Worm (Caenorhabditis elegans): ENCODE measurements around the gene F35C11.4.

The F35C11.4 gene

DNA sequence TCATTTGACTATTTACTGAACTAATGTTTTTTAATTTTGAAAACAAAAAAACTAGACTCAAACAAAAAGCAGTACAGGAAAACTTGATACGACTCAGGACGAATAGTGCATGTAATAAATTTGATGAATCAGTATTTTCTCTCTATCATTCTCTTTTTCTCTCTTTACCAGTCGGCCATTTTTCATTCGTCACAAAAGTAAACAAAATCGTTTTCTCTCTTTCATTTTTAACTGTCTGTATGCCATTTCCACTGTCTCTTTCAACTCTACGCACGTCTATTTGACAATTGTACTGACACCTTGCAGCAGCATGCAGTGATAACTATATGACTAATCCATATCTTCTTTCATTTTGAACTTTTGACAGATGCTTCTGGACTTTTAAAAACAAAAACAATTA is at the start of gene F35C11.4, which contains the start of gene F35C11.2:
Gene F35C11.4 (plus strand): TSS at position 260 of the 400 bp plus-strand sequence.
Gene F35C11.2 (minus strand): TSS at position 90 of the 400 bp plus-strand sequence.
- peak in 1 of 2 experiments; percentile 9 for TF ChIP-seq let-607 (tag; optimal IDR thresholded peaks at IDR 0.05)
- no peak for TF ChIP-seq rpc-1 (optimal IDR thresholded peaks at IDR 0.05)
- TF ChIP-seq rpc-1 (tag; optimal IDR thresholded peaks at IDR 0.05): no peak
- no peak for TF ChIP-seq tbp1 (GFP tag; optimal IDR thresholded peaks at IDR 0.05)
- TF ChIP-seq nhr-80 (tag; optimal IDR thresholded peaks at IDR 0.05): peak; percentile 89
- no peak for TF ChIP-seq B0035.1 (tag; optimal IDR thresholded peaks at IDR 0.05)
- no peak for TF ChIP-seq egl-18 (GFP tag; IDR thresholded peaks at IDR 0.05)
- no peak for TF ChIP-seq ceh-58 (GFP tag; IDR thresholded peaks at IDR 0.05)
- peak; percentile 77 for TF ChIP-seq unc-62 (GFP tag; optimal IDR thresholded peaks at IDR 0.05)
- TF ChIP-seq chd-7 (tag; optimal IDR thresholded peaks at IDR 0.05): no peak
- TF ChIP-seq sea-2 (GFP tag; IDR thresholded peaks at IDR 0.05): no peak
- TF ChIP-seq pha-4 (tag; optimal IDR thresholded peaks at IDR 0.05): peak; percentile 16
- TF ChIP-seq ccch-3 (GFP tag; optimal IDR thresholded peaks at IDR 0.05): no peak
- no peak for TF ChIP-seq lsy-27 (tag; optimal IDR thresholded peaks at IDR 0.05; ENCODE audit: borderline replicate concordance, insufficient read depth)
- TF ChIP-seq hsf-1 (GFP tag; IDR thresholded peaks at IDR 0.05): no peak

DNA sequence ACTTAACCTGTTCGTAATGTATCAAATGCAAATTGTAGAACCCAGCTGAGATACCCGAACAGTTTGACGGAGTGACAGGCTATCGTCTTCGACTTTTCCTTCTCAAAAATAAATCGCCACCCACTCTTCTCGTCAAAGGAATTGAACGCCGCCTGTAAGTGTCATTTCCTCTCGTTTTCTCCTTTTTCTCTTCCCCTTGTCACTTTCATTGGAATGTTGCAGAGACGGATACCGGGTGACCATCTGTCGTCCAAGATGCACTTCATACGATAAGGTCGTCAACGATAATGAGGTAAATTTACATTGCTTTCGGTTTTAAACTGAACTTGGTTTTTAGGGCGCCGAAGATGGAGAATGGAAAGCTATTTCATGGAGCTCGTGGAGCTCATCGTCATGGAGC is 49.0 kb upstream of the F35C11.4 start:
- no peak for TF ChIP-seq hmg-1.2 (GFP tag; IDR thresholded peaks at IDR 0.05)
- TF ChIP-seq athp-1 (tag; optimal IDR thresholded peaks at IDR 0.05): no peak
- no peak for TF ChIP-seq dpl-1 (GFP tag; optimal IDR thresholded peaks at IDR 0.05)
- no peak for TF ChIP-seq unc-130 (GFP tag; optimal IDR thresholded peaks at IDR 0.05)
- no peak for TF ChIP-seq ZK185.1 (tag; optimal IDR thresholded peaks at IDR 0.05; ENCODE audit: poor library complexity, severe bottlenecking)
- TF ChIP-seq tbp1 (GFP tag; optimal IDR thresholded peaks at IDR 0.05): no peak
- no peak for TF ChIP-seq gei-17 (GFP tag; optimal IDR thresholded peaks at IDR 0.05)

DNA sequence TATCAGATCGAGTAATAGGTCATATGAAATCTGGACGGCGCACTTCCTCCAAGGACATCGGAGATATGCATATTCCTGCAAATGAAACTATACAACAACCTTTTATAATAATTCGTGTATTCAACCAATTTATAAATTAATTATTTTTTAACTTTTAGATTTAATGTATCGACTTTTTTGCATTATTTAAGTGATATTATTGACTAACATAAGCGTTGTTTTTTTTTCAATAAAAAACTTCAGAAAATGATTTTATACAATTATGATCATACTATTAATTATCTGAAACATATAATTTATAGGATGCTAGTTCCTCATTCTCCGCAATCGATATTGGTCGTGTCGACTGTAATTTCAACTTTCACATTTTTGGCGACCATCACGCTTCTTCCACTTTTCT is 44.8 kb upstream of the F35C11.4 start, which contains the start of gene col-76:
Gene col-76 (plus strand): TSS at position 301 of the 400 bp plus-strand sequence.
- no peak for TF ChIP-seq lag-1 (GFP tag; IDR thresholded peaks at IDR 0.05)
- TF ChIP-seq sptf-2 (GFP tag; optimal IDR thresholded peaks at IDR 0.05): no peak
- TF ChIP-seq ztf-22 (GFP tag; optimal IDR thresholded peaks at IDR 0.05): no peak
- TF ChIP-seq aptf-2 (GFP tag; conservative IDR thresholded peaks at IDR 0.05): no peak
- TF ChIP-seq tbp1 (GFP tag; optimal IDR thresholded peaks at IDR 0.05): no peak
- no peak for TF ChIP-seq ZK185.1 (tag; optimal IDR thresholded peaks at IDR 0.05; ENCODE audit: poor library complexity, severe bottlenecking)
- TF ChIP-seq F23B12.7 (tag; optimal IDR thresholded peaks at IDR 0.05; ENCODE audit: insufficient read depth): no peak
- TF ChIP-seq C17E4.6 (GFP tag; IDR thresholded peaks at IDR 0.05): no peak
- no peak for TF ChIP-seq lsy-27 (tag; optimal IDR thresholded peaks at IDR 0.05; ENCODE audit: borderline replicate concordance, insufficient read depth)
- TF ChIP-seq F33H1.4 (GFP tag; IDR thresholded peaks at IDR 0.05): no peak
- TF ChIP-seq rec-8 (tag; optimal IDR thresholded peaks at IDR 0.05): no peak
- no peak for TF ChIP-seq nfya-2 (GFP tag; IDR thresholded peaks at IDR 0.05)

DNA sequence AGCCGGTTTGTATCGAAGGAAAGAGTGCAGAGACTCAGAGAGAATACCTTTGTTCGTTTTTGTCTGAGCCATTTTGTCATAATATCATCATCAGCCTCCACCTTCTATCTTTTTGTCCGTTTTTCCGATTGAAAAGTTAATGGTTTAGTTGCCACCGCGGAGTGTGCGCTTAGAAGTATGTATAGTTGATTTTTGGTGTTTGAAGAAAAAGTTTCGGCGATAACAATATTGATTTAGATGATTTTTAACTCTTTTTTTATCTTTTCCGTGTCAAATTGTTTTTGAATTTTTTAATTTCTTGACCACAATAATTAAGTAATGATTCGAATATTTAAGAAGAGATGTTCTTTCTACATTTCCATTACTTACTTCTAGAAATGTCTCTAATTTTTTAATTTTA is 43.2 kb upstream of the F35C11.4 start:
- TF ChIP-seq nhr-80 (tag; optimal IDR thresholded peaks at IDR 0.05): peak; percentile 48
- no peak for TF ChIP-seq pha-4 (tag; optimal IDR thresholded peaks at IDR 0.05)

DNA sequence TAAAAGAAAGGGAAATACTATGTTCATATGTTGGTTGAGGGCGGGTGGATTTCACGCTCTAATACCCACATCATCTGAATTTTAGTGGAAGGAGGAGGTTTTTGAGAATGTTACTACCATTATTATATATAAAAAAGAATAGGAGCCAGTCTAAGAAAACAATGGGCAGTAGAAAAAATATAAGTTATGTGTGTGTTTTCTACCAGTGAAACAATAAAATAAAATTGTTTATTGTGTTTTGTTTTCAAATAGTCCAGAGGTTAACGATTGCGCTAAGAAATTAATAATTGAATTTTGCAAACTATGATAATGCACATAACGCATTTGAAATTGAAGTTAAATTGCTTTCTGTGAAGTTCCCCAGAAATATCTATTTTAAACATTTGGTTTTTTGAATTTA is 39.3 kb upstream of the F35C11.4 start, which contains the start of gene M110.8:
Gene M110.8 (minus strand): TSS at position 101 of the 400 bp plus-strand sequence.
- no peak for TF ChIP-seq hsf-1 (GFP tag; IDR thresholded peaks at IDR 0.05)
- no peak for TF ChIP-seq Y95B8A.8 (GFP tag; IDR thresholded peaks at IDR 0.05)
- TF ChIP-seq ztf-25 (GFP tag; IDR thresholded peaks at IDR 0.05): no peak
- TF ChIP-seq sdz-38 (tag; optimal IDR thresholded peaks at IDR 0.05): no peak
- no peak for TF ChIP-seq aptf-3 (GFP tag; IDR thresholded peaks at IDR 0.05)
- TF ChIP-seq lin-54 (GFP tag; optimal IDR thresholded peaks at IDR 0.05): no peak
- no peak for TF ChIP-seq hmg-1.2 (GFP tag; IDR thresholded peaks at IDR 0.05)

All from whole organism, young adult.